Worm (Caenorhabditis elegans) whole organism, early embryonic: Measurements from ENCODE around the gene ZK938.12.

Experiments used
- B0310.2 ChIP-seq: sonication (generic microtip); optimal IDR thresholded peaks from 2 replicates; lab custom pipeline; 2016; ENCODE audit warnings: mild to moderate bottlenecking, missing genetic modification characterization, missing compliant biosample characterization
- F13C5.2 ChIP-seq: sonication (generic microtip); optimal IDR thresholded peaks from 2 replicates; lab custom pipeline; 2017; ENCODE audit warnings: mild to moderate bottlenecking, missing genetic modification characterization, inconsistent platforms, missing compliant biosample characterization
- aly-1 ChIP-seq: sonication (generic microtip); optimal IDR thresholded peaks from 2 replicates; lab custom pipeline; 2016; ENCODE audit warnings: missing genetic modification characterization, missing compliant biosample characterization
- ama-1 ChIP-seq: fragments of 150-350 bp; optimal IDR thresholded peaks from 2 replicates; lab custom pipeline; 2014
- ceh-36 ChIP-seq: sonication (generic microtip); optimal IDR thresholded peaks from 2 replicates; lab custom pipeline; 2016; ENCODE audit warnings: missing genetic modification characterization, inconsistent platforms, missing compliant biosample characterization
- ets-7 ChIP-seq: sonication (generic microtip); optimal IDR thresholded peaks from 2 replicates; lab custom pipeline; 2016; ENCODE audit warnings: missing genotype, missing genetic modification characterization, missing compliant biosample characterization
- flt-1 ChIP-seq: fragments of 200-800 bp; sonication (Bioruptor generic); IDR thresholded peaks from 2 replicates; pipeline ENCODE4 v1.3.6; 2022; ENCODE audit warnings: missing genetic modification characterization, missing compliant biosample characterization
- hmbx-1 ChIP-seq: sonication (generic microtip); optimal IDR thresholded peaks from 2 replicates; lab custom pipeline; 2016; ENCODE audit warnings: mild to moderate bottlenecking, missing genetic modification characterization, missing compliant biosample characterization
- hmg-4 ChIP-seq: fragments of 200-800 bp; sonication (Bioruptor generic); optimal IDR thresholded peaks from 2 replicates; lab custom pipeline; 2018; ENCODE audit warnings: mild to moderate bottlenecking, missing genetic modification characterization, missing compliant biosample characterization
- hnd-1 ChIP-seq: sonication (generic microtip); optimal IDR thresholded peaks from 2 replicates; lab custom pipeline; 2016; ENCODE audit warnings: missing genetic modification characterization, missing compliant biosample characterization
- pes-1 ChIP-seq: fragments of 200-800 bp; sonication (Bioruptor generic); IDR thresholded peaks from 2 replicates; pipeline ENCODE4 v1.3.6; 2022; ENCODE audit warnings: missing genetic modification reagents, missing genetic modification characterization, missing compliant biosample characterization
- tbx-11 ChIP-seq: fragments of 200-800 bp; sonication (Bioruptor generic); IDR thresholded peaks from 2 replicates; pipeline ENCODE4 v1.3.6; 2022; ENCODE audit warnings: missing genetic modification characterization, missing compliant biosample characterization
- tbx-37 ChIP-seq: fragments of 200-800 bp; sonication (Bioruptor generic); conservative IDR thresholded peaks from 2 replicates; pipeline ENCODE4 v1.3.6; 2022; ENCODE audit warnings: missing genetic modification reagents, missing genetic modification characterization, missing compliant biosample characterization
- tra-4 ChIP-seq: sonication (generic microtip); optimal IDR thresholded peaks from 2 replicates; lab custom pipeline; 2017; ENCODE audit warnings: missing genetic modification characterization, missing compliant biosample characterization

- TF ChIP-seq tbx-11: no peak
- no peak for TF ChIP-seq hmbx-1
- TF ChIP-seq tbx-37 (GFP tag; lab: Robert Waterston, UW): no peak
- no peak for TF ChIP-seq pes-1 (GFP tag; lab: Robert Waterston, UW)
- TF ChIP-seq B0310.2 (tag; lab: Kevin White, UChicago): no peak
- TF ChIP-seq ama-1 (lab: Kevin White, UChicago): no peak
- no peak for TF ChIP-seq flt-1
- TF ChIP-seq ets-7: no peak
- no peak for TF ChIP-seq tra-4
- no peak for TF ChIP-seq hmg-4 (GFP tag; lab: Kevin White, UChicago)
- no peak for TF ChIP-seq aly-1 (tag; lab: Kevin White, UChicago)
- TF ChIP-seq ceh-36 (tag; lab: Kevin White, UChicago): no peak
- no peak for TF ChIP-seq hnd-1 (tag; lab: Kevin White, UChicago)
- no peak for TF ChIP-seq F13C5.2 (tag; lab: Kevin White, UChicago)
Observed at ce11 chrII:9793197-9793596, 37.9 kb upstream of the ZK938.12 start, which contains the start of gene cyp-13A3.
